Worm (Caenorhabditis elegans): ENCODE data around the gene pqn-84.

Gene pqn-84

DNA sequence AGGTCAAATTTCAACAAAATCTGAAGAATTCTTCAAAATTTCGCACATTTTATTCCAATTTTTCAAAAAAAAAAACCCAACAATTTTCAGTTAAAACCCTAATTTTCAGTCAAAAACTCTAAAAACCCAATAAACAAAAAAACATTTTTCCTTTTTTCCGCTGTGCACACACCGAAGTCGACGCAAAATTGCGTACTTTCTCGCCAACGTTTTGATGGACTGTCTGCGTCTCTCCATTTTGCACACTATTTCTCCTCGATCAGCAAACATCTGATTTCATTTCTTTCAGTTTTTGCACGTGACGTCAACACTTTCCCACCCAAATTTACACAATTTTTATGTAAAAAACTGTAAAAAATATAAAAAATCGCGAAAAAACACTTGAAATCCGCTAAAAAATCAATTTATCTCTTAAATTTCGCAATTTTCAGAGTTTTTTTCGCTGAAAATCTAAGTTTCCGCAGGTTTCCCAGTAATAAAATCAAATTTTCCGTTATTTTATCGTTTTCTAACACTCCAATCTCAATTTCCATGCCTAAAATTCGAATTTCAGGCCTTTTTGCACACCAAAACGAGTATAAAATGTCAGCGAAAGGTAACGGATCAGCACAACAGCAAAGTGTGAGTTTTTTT is 42.8 kb upstream of the pqn-84 start, which contains the start of gene crh-1 (continued):
- TF ChIP-seq pag-3 (tag; optimal IDR thresholded peaks at IDR 0.05; ENCODE audit: borderline replicate concordance, insufficient read depth) = no peak
- no peak for TF ChIP-seq ets-5 (GFP tag; IDR thresholded peaks at IDR 0.05)
- TF ChIP-seq mef-2 (tag; optimal IDR thresholded peaks at IDR 0.05) = no peak
- TF ChIP-seq vab-15 (tag; optimal IDR thresholded peaks at IDR 0.05) = no peak
- TF ChIP-seq unc-130 (tag; optimal IDR thresholded peaks at IDR 0.05) = no peak
- peak; percentile 77 for TF ChIP-seq mab-9 (GFP tag; IDR thresholded peaks at IDR 0.05)
- peak; percentile 40 for TF ChIP-seq ceh-90 (tag; optimal IDR thresholded peaks at IDR 0.05)
- peak in 1 of 2 experiments; percentile 35 for TF ChIP-seq ztf-11 (tag; optimal IDR thresholded peaks at IDR 0.05)
- TF ChIP-seq tlp-1 (tag; optimal IDR thresholded peaks at IDR 0.05) = no peak
- peak; percentile 92 for TF ChIP-seq nhr-47 (tag; optimal IDR thresholded peaks at IDR 0.05)
- peak; percentile 77 to 88 for TF ChIP-seq lin-35 (GFP tag; optimal IDR thresholded peaks at IDR 0.05)

- TF ChIP-seq fkh-8 (tag; optimal IDR thresholded peaks at IDR 0.05) (peak; percentile 22), dsc-1 (tag; optimal IDR thresholded peaks at IDR 0.05) (no peak), dpl-1 (GFP tag; optimal IDR thresholded peaks at IDR 0.05) (no peak), egl-27 (tag; optimal IDR thresholded peaks at IDR 0.05) (no peak), tbx-2 (tag; optimal IDR thresholded peaks at IDR 0.05) (no peak), nhr-85 (tag) (no peak), snpc-4 (tag; optimal IDR thresholded peaks at IDR 0.05) (no peak), nhr-47 (tag; optimal IDR thresholded peaks at IDR 0.05) (peak; percentile 21), lin-14 (GFP tag; optimal IDR thresholded peaks at IDR 0.05) (peak; percentile 58), ceh-82 (tag; optimal IDR thresholded peaks at IDR 0.05) (no peak), nhr-71 (tag; optimal IDR thresholded peaks at IDR 0.05) (no peak), unc-98 (GFP tag; IDR thresholded peaks at IDR 0.05) (no peak)
Observed at ce11 chrIII:11659804-11660203, 40.3 kb upstream of the pqn-84 start.

DNA sequence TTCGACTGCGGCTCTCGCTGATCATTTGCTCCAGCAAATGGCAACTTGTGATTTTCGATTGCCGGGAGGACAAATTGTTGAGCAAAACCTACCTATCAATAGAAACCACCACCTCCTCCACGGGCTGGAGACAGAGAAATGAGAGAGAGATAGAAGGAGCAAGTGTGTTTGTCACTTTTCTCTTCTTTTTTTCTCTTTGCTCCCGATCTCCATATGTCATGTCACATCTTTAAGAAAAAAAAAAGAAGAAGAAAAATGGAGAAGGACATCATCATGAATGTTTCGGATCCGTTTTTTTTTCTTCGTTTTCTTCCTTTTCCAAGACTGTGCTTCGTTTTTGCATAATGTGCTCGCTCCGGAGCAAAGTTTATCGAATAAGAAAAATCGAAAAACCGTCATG is 39.3 kb upstream of the pqn-84 start:
- TF ChIP-seq swsn-7 (tag; optimal IDR thresholded peaks at IDR 0.05) (no peak), efl-3 (GFP tag; optimal IDR thresholded peaks at IDR 0.05) (no peak), lin-14 (GFP tag; optimal IDR thresholded peaks at IDR 0.05) (peak; percentile 72), dsc-1 (tag; optimal IDR thresholded peaks at IDR 0.05) (peak; percentile 17), fkh-10 (GFP tag; optimal IDR thresholded peaks at IDR 0.05) (peak; percentile 20), C04F5.9 (tag; optimal IDR thresholded peaks at IDR 0.05) (no peak), efl-1 (optimal IDR thresholded peaks at IDR 0.05) (peak in 1 of 2 experiments; percentile 2), efl-1 (GFP tag; optimal IDR thresholded peaks at IDR 0.05 in 1 of 2) (no peak), sptf-1 (tag; optimal IDR thresholded peaks at IDR 0.05) (no peak), blmp-1 (tag; optimal IDR thresholded peaks at IDR 0.05) (no peak), Y116A8C.19 (tag; optimal IDR thresholded peaks at IDR 0.05; ENCODE audit: borderline replicate concordance) (no peak), ceh-63 (GFP tag; optimal IDR thresholded peaks at IDR 0.05) (no peak), mep-1 (tag; optimal IDR thresholded peaks at IDR 0.05) (peak; percentile 22), lsy-2 (tag; optimal IDR thresholded peaks at IDR 0.05) (peak in 1 of 2 experiments; percentile 34), nhr-77 (tag; optimal IDR thresholded peaks at IDR 0.05) (peak; percentile 29), snu-23 (GFP tag; optimal IDR thresholded peaks at IDR 0.05) (peak; percentile 26), nhr-76 (tag; optimal IDR thresholded peaks at IDR 0.05) (no peak)

DNA sequence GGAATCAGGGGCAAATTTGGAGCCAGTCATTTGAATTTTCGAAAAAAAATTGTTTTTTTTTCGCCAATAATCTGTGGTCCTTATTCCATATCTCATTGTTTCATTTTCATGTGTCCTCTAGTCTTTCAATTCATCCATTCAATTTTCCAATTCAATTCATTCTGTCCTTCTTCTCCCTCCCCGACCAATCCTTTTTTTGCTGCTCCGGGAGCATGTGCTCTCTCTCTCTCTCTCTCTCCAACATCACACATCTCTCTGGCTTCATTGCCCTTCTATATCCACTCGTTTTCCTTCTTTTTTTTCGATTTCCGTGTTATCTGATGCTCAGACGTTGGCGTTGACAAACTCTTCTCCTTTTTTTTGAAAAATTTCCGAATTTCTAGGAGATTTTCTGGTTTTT is 36.7 kb upstream of the pqn-84 start:
- TF ChIP-seq nhr-11 (tag; optimal IDR thresholded peaks at IDR 0.05) = no peak
- TF ChIP-seq mef-2 (tag; optimal IDR thresholded peaks at IDR 0.05) = no peak
- no peak for TF ChIP-seq mdl-1 (tag; optimal IDR thresholded peaks at IDR 0.05)
- TF ChIP-seq fkh-4 (tag; optimal IDR thresholded peaks at IDR 0.05; ENCODE audit: borderline replicate concordance) = no peak
- TF ChIP-seq C34B4.2 (tag; optimal IDR thresholded peaks at IDR 0.05) = no peak
- no peak for TF ChIP-seq ets-5 (GFP tag; IDR thresholded peaks at IDR 0.05)
- TF ChIP-seq elt-2 (tag; optimal IDR thresholded peaks at IDR 0.05) = no peak
- TF ChIP-seq xbp-1 (tag; optimal IDR thresholded peaks at IDR 0.05) = no peak
- no peak for TF ChIP-seq ceh-8 (GFP tag; optimal IDR thresholded peaks at IDR 0.05)
- no peak for TF ChIP-seq hlh-17 (GFP tag; optimal IDR thresholded peaks at IDR 0.05; ENCODE audit: borderline replicate concordance)
- TF ChIP-seq C16A3.4 (tag; optimal IDR thresholded peaks at IDR 0.05) = no peak
- no peak for TF ChIP-seq dpl-1 (GFP tag; optimal IDR thresholded peaks at IDR 0.05)
- TF ChIP-seq zip-4 (GFP tag; optimal IDR thresholded peaks at IDR 0.05) = no peak
- no peak for TF ChIP-seq pax-3 (tag; optimal IDR thresholded peaks at IDR 0.05)
- TF ChIP-seq ceh-63 (GFP tag; optimal IDR thresholded peaks at IDR 0.05) = no peak
- TF ChIP-seq pqm-1 (tag; optimal IDR thresholded peaks at IDR 0.05) = no peak

All from whole organism, L1 larva.